Worm (Caenorhabditis elegans): Measurements from ENCODE around the gene gas-1.
A peak's percentile ranks its signal among the peaks of the same experiment; 100 is the strongest.

gas-1 gene

ce11 chrX:15604236-15604635, 14.0 kb upstream of the gas-1 start:
- TF ChIP-seq ama-1 (optimal IDR thresholded peaks at IDR 0.05) (no peak), R02D3.7 (tag; optimal IDR thresholded peaks at IDR 0.05) (no peak), tbx-2 (tag; optimal IDR thresholded peaks at IDR 0.05) (no peak), nhr-25 (tag; optimal IDR thresholded peaks at IDR 0.05) (no peak), nfya-1 (tag; optimal IDR thresholded peaks at IDR 0.05; ENCODE audit: insufficient read depth) (no peak), fos-1 (tag; optimal IDR thresholded peaks at IDR 0.05) (no peak), unc-39 (tag; optimal IDR thresholded peaks at IDR 0.05) (no peak), eor-1 (tag; optimal IDR thresholded peaks at IDR 0.05) (no peak), unc-62 (GFP tag; optimal IDR thresholded peaks at IDR 0.05) (no peak), elt-3 (tag; optimal IDR thresholded peaks at IDR 0.05) (no peak), ztf-4 (tag; optimal IDR thresholded peaks at IDR 0.05) (no peak)

ce11 chrX:15600512-15601117, 10.4 kb upstream of the gas-1 start, which contains the start of gene ent-2:
TSS of gene ent-2 (plus strand) at chrX:15601067.
- TF ChIP-seq lin-39 (tag; optimal IDR thresholded peaks at IDR 0.05), result peak; percentile 80
- TF ChIP-seq mdl-1 (tag; optimal IDR thresholded peaks at IDR 0.05), result peak; percentile 11
- TF ChIP-seq hmg-11 (tag; optimal IDR thresholded peaks at IDR 0.05), result peak; percentile 80
- TF ChIP-seq lin-15B (tag; optimal IDR thresholded peaks at IDR 0.05), result peak; percentile 23
- no peak for TF ChIP-seq nhr-77 (tag; optimal IDR thresholded peaks at IDR 0.05)
- TF ChIP-seq skn-1 (tag; optimal IDR thresholded peaks at IDR 0.05), result peak; percentile 32
- TF ChIP-seq fkh-10 (GFP tag; optimal IDR thresholded peaks at IDR 0.05), result peak; percentile 20
- no peak for TF ChIP-seq egl-5 (tag; optimal IDR thresholded peaks at IDR 0.05)
- TF ChIP-seq nfya-1 (tag; optimal IDR thresholded peaks at IDR 0.05; ENCODE audit: insufficient read depth), result peak; percentile 64
- TF ChIP-seq nhr-12 (tag; optimal IDR thresholded peaks at IDR 0.05), result no peak

ce11 chrX:15599925-15600324, 9.7 kb upstream of the gas-1 start:
- TF ChIP-seq lsy-12 (tag; optimal IDR thresholded peaks at IDR 0.05) (no peak), hmg-11 (tag; optimal IDR thresholded peaks at IDR 0.05) (no peak), zag-1 (tag; optimal IDR thresholded peaks at IDR 0.05) (no peak), skn-1 (tag; optimal IDR thresholded peaks at IDR 0.05) (no peak), mdl-1 (tag; optimal IDR thresholded peaks at IDR 0.05) (no peak), egl-5 (tag; optimal IDR thresholded peaks at IDR 0.05) (no peak), lin-15B (tag; optimal IDR thresholded peaks at IDR 0.05) (no peak), nhr-28 (tag; optimal IDR thresholded peaks at IDR 0.05) (no peak), nhr-11 (tag; optimal IDR thresholded peaks at IDR 0.05) (no peak), mml-1 (tag; optimal IDR thresholded peaks at IDR 0.05) (no peak), nhr-67 (tag; optimal IDR thresholded peaks at IDR 0.05) (no peak), nhr-23 (tag; optimal IDR thresholded peaks at IDR 0.05) (no peak), nfya-1 (tag; optimal IDR thresholded peaks at IDR 0.05; ENCODE audit: insufficient read depth) (no peak), ceh-82 (tag; optimal IDR thresholded peaks at IDR 0.05) (no peak), pha-4 (tag; optimal IDR thresholded peaks at IDR 0.05) (no peak), ceh-9 (tag; optimal IDR thresholded peaks at IDR 0.05) (no peak), nhr-76 (tag; optimal IDR thresholded peaks at IDR 0.05) (no peak), eor-1 (tag; optimal IDR thresholded peaks at IDR 0.05) (no peak), snpc-4 (tag; optimal IDR thresholded peaks at IDR 0.05) (no peak), elt-1 (tag; optimal IDR thresholded peaks at IDR 0.05) (no peak)

- peak; percentile 45 for TF ChIP-seq pqm-1 (tag; optimal IDR thresholded peaks at IDR 0.05)
- no peak for TF ChIP-seq ceh-16 (tag; optimal IDR thresholded peaks at IDR 0.05)
- peak; percentile 76 for TF ChIP-seq elt-2 (tag; optimal IDR thresholded peaks at IDR 0.05)
- TF ChIP-seq pha-4 (tag; optimal IDR thresholded peaks at IDR 0.05), result peak; percentile 18
These were observed 8.6 kb upstream of the gas-1 start for ce11 chrX:15598661-15599384.

All from whole organism, L3 larva.